Worm (Caenorhabditis elegans) whole organism, early embryonic: ENCODE measurements around the gene prp-6.

Source experiments
- B0310.2 ChIP-seq: sonication (generic microtip); optimal IDR thresholded peaks from 2 replicates; lab custom pipeline; 2016; ENCODE audit warnings: mild to moderate bottlenecking, missing genetic modification characterization, missing compliant biosample characterization
- F13C5.2 ChIP-seq: sonication (generic microtip); optimal IDR thresholded peaks from 2 replicates; lab custom pipeline; 2017; ENCODE audit warnings: mild to moderate bottlenecking, missing genetic modification characterization, inconsistent platforms, missing compliant biosample characterization
- aly-1 ChIP-seq: sonication (generic microtip); optimal IDR thresholded peaks from 2 replicates; lab custom pipeline; 2016; ENCODE audit warnings: missing genetic modification characterization, missing compliant biosample characterization
- ama-1 ChIP-seq: fragments of 150-350 bp; optimal IDR thresholded peaks from 2 replicates; lab custom pipeline; 2014
- ceh-13 ChIP-seq: fragments of 200-800 bp; sonication (Bioruptor generic); optimal IDR thresholded peaks from 2 replicates; lab custom pipeline; 2018; ENCODE audit warnings: mild to moderate bottlenecking, missing genetic modification characterization, missing compliant biosample characterization
- ceh-36 ChIP-seq: sonication (generic microtip); optimal IDR thresholded peaks from 2 replicates; lab custom pipeline; 2016; ENCODE audit warnings: missing genetic modification characterization, inconsistent platforms, missing compliant biosample characterization
- ets-7 ChIP-seq: sonication (generic microtip); optimal IDR thresholded peaks from 2 replicates; lab custom pipeline; 2016; ENCODE audit warnings: missing genotype, missing genetic modification characterization, missing compliant biosample characterization
- flt-1 ChIP-seq: fragments of 200-800 bp; sonication (Bioruptor generic); IDR thresholded peaks from 2 replicates; pipeline ENCODE4 v1.3.6; 2022; ENCODE audit warnings: missing genetic modification characterization, missing compliant biosample characterization
- hmbx-1 ChIP-seq: sonication (generic microtip); optimal IDR thresholded peaks from 2 replicates; lab custom pipeline; 2016; ENCODE audit warnings: mild to moderate bottlenecking, missing genetic modification characterization, missing compliant biosample characterization
- hmg-4 ChIP-seq: fragments of 200-800 bp; sonication (Bioruptor generic); optimal IDR thresholded peaks from 2 replicates; lab custom pipeline; 2018; ENCODE audit warnings: mild to moderate bottlenecking, missing genetic modification characterization, missing compliant biosample characterization
- hnd-1 ChIP-seq: sonication (generic microtip); optimal IDR thresholded peaks from 2 replicates; lab custom pipeline; 2016; ENCODE audit warnings: missing genetic modification characterization, missing compliant biosample characterization
- pes-1 ChIP-seq: fragments of 200-800 bp; sonication (Bioruptor generic); IDR thresholded peaks from 2 replicates; pipeline ENCODE4 v1.3.6; 2022; ENCODE audit warnings: missing genetic modification reagents, missing genetic modification characterization, missing compliant biosample characterization
- scrt-1 ChIP-seq: fragments of 200-800 bp; sonication (Bioruptor generic); IDR thresholded peaks from 2 replicates; pipeline ENCODE4 v1.3.6; 2022; ENCODE audit warnings: missing genetic modification characterization, missing compliant biosample characterization
- sea-1 ChIP-seq: fragments of 200-800 bp; sonication (Bioruptor generic); conservative IDR thresholded peaks from 2 replicates; pipeline ENCODE4 v1.3.6; 2022; ENCODE audit warnings: missing genetic modification characterization, missing compliant biosample characterization
- tbx-11 ChIP-seq: fragments of 200-800 bp; sonication (Bioruptor generic); IDR thresholded peaks from 2 replicates; pipeline ENCODE4 v1.3.6; 2022; ENCODE audit warnings: missing genetic modification characterization, missing compliant biosample characterization
- tbx-37 ChIP-seq: fragments of 200-800 bp; sonication (Bioruptor generic); conservative IDR thresholded peaks from 2 replicates; pipeline ENCODE4 v1.3.6; 2022; ENCODE audit warnings: missing genetic modification reagents, missing genetic modification characterization, missing compliant biosample characterization
- tra-4 ChIP-seq: sonication (generic microtip); optimal IDR thresholded peaks from 2 replicates; lab custom pipeline; 2017; ENCODE audit warnings: missing genetic modification characterization, missing compliant biosample characterization

The prp-6 gene

ce11 chrV:18066257-18066783 lies 44.0 kb downstream of the prp-6 start, which contains the start of gene Y59A8B.8:
TSS of gene Y59A8B.8 (minus strand) at chrV:18066307.
- TF ChIP-seq hmbx-1 (tag; lab: Kevin White, UChicago) (no peak), hnd-1 (tag; lab: Kevin White, UChicago) (no peak), scrt-1 (GFP tag; lab: Robert Waterston, UW) (no peak), hmg-4 (GFP tag; lab: Kevin White, UChicago) (no peak), ceh-13 (GFP tag; lab: Kevin White, UChicago) (no peak)

ce11 chrV:18079163-18079562 lies 56.9 kb downstream of the prp-6 start:
- TF ChIP-seq scrt-1 (GFP tag; lab: Robert Waterston, UW): peak; percentile 7; the same call in 1 of the 2 replicates
- no peak for TF ChIP-seq hmbx-1 (tag; lab: Kevin White, UChicago)
- no peak for TF ChIP-seq sea-1 (GFP tag; lab: Robert Waterston, UW)
- no peak for TF ChIP-seq hmg-4 (GFP tag; lab: Kevin White, UChicago)
- TF ChIP-seq F13C5.2 (tag; lab: Kevin White, UChicago): peak; percentile 22

- TF ChIP-seq tbx-11 (GFP tag; lab: Robert Waterston, UW) (no peak), flt-1 (GFP tag; lab: Robert Waterston, UW) (no peak), scrt-1 (GFP tag; lab: Robert Waterston, UW) (no peak), sea-1 (GFP tag; lab: Robert Waterston, UW) (no peak), ama-1 (no peak), ceh-13 (GFP tag; lab: Kevin White, UChicago) (no peak), hnd-1 (tag; lab: Kevin White, UChicago) (no peak), hmg-4 (GFP tag; lab: Kevin White, UChicago) (no peak), ceh-36 (tag; lab: Kevin White, UChicago) (no peak), B0310.2 (no peak), pes-1 (GFP tag; lab: Robert Waterston, UW) (no peak)
These were observed 59.6 kb downstream of the prp-6 start, which contains the start of gene nova-1 for ce11 chrV:18081857-18082256. TSS of gene nova-1 (minus strand) at chrV:18081957.

ce11 chrV:18085150-18085833 lies 63.0 kb downstream of the prp-6 start, which contains the start of gene fbxa-106:
TSS of gene fbxa-106 (minus strand) at chrV:18085200.
- TF ChIP-seq hmbx-1 (tag; lab: Kevin White, UChicago) (no peak), tbx-11 (GFP tag; lab: Robert Waterston, UW) (no peak), flt-1 (GFP tag; lab: Robert Waterston, UW) (no peak), B0310.2 (no peak), ets-7 (no peak), F13C5.2 (tag; lab: Kevin White, UChicago) (no peak), ceh-36 (tag; lab: Kevin White, UChicago) (no peak), ama-1 (no peak), tra-4 (tag; lab: Kevin White, UChicago) (no peak), aly-1 (tag; lab: Kevin White, UChicago) (no peak), pes-1 (GFP tag; lab: Robert Waterston, UW) (no peak), hnd-1 (tag; lab: Kevin White, UChicago) (no peak), ceh-13 (GFP tag; lab: Kevin White, UChicago) (no peak), tbx-37 (no peak)

- no peak for TF ChIP-seq hmbx-1 (tag; lab: Kevin White, UChicago)
- no peak for TF ChIP-seq tbx-11 (GFP tag; lab: Robert Waterston, UW)
- TF ChIP-seq hnd-1 (tag; lab: Kevin White, UChicago): no peak
- TF ChIP-seq ceh-13 (GFP tag; lab: Kevin White, UChicago): no peak
- no peak for TF ChIP-seq tra-4 (tag; lab: Kevin White, UChicago)
- TF ChIP-seq tbx-37: no peak
- no peak for TF ChIP-seq ets-7
- TF ChIP-seq pes-1 (GFP tag; lab: Robert Waterston, UW): no peak
- TF ChIP-seq scrt-1 (GFP tag; lab: Robert Waterston, UW): no peak
These were observed 63.9 kb downstream of the prp-6 start, which contains the start of gene Y59A8B.12 for ce11 chrV:18086174-18086661. TSS of gene Y59A8B.12 (minus strand) at chrV:18086224.

- no peak for TF ChIP-seq tra-4 (tag; lab: Kevin White, UChicago)
- TF ChIP-seq ets-7: no peak
- TF ChIP-seq ceh-13 (GFP tag; lab: Kevin White, UChicago): no peak
- TF ChIP-seq hnd-1 (tag; lab: Kevin White, UChicago): no peak
- TF ChIP-seq scrt-1 (GFP tag; lab: Robert Waterston, UW): no peak
- no peak for TF ChIP-seq pes-1 (GFP tag; lab: Robert Waterston, UW)
- no peak for TF ChIP-seq aly-1 (tag; lab: Kevin White, UChicago)
- no peak for TF ChIP-seq F13C5.2 (tag; lab: Kevin White, UChicago)
- no peak for TF ChIP-seq tbx-11 (GFP tag; lab: Robert Waterston, UW)
- no peak for TF ChIP-seq tbx-37
- no peak for TF ChIP-seq hmbx-1 (tag; lab: Kevin White, UChicago)
- no peak for TF ChIP-seq hmg-4 (GFP tag; lab: Kevin White, UChicago)
These were observed 64.5 kb downstream of the prp-6 start, which contains the start of gene slr-2 for ce11 chrV:18086783-18087182. TSS of gene slr-2 (plus strand) at chrV:18087123.

ce11 chrV:18091216-18091615 lies 68.9 kb downstream of the prp-6 start:
- TF ChIP-seq ama-1 (no peak), ets-7 (no peak), tbx-11 (GFP tag; lab: Robert Waterston, UW) (no peak), hmg-4 (GFP tag; lab: Kevin White, UChicago) (no peak), aly-1 (tag; lab: Kevin White, UChicago) (no peak), pes-1 (GFP tag; lab: Robert Waterston, UW) (no peak), ceh-36 (tag; lab: Kevin White, UChicago) (no peak), tra-4 (tag; lab: Kevin White, UChicago) (no peak), hmbx-1 (tag; lab: Kevin White, UChicago) (no peak), scrt-1 (GFP tag; lab: Robert Waterston, UW) (no peak), flt-1 (GFP tag; lab: Robert Waterston, UW) (no peak), ceh-13 (GFP tag; lab: Kevin White, UChicago) (no peak), B0310.2 (no peak), F13C5.2 (tag; lab: Kevin White, UChicago) (no peak), tbx-37 (no peak), hnd-1 (tag; lab: Kevin White, UChicago) (no peak), sea-1 (GFP tag; lab: Robert Waterston, UW) (no peak)
